Worm (Caenorhabditis elegans): Measurements from ENCODE around the gene Y41D4B.17.
"Not testable (repeated sequence)": the region's sequence is repeated elsewhere in the genome, so short reads cannot be mapped to it uniquely, and the experiment has no call there.

Y41D4B.17 gene

DNA sequence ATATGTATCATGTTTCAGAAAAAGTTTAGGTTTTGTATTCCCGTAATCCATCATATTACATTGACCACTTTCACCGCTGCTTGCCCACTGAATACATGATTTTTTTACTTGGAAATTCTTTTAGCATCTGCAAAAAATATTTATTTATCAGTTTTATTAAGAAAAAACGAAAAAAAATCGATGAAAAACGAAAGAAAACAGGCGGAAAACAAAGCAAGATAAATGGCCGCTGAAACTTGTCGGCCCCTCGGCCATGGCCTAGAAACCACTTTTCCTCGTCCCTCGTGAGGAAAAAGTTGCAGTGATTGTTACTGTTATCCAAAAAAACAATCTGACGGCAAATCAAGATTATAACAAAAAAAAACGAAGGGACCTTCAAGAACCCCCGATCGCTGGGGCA lies 50.1 kb downstream of the Y41D4B.17 start, which contains the start of gene dsl-3:
dsl-3 (plus strand) TSS at position 301 of the 400 bp plus-strand sequence.
- not testable (repeated sequence) for TF ChIP-seq nhr-90 (tag; optimal IDR thresholded peaks at IDR 0.05; ENCODE audit: poor library complexity); nhr-11 (tag; optimal IDR thresholded peaks at IDR 0.05); skn-1 (tag; optimal IDR thresholded peaks at IDR 0.05)
